Fruit fly (Drosophila melanogaster) whole organism, embryonic: ENCODE data around the gene Uba5.

Source experiments
- Antp ChIP-seq: fragments of 200-800 bp; sonication (Bioruptor generic); optimal IDR thresholded peaks from 3 replicates; lab custom pipeline; 2016; ENCODE audit warnings: missing biosample characterization, missing genetic modification characterization
- Atf-2 ChIP-seq: fragments of 200-800 bp; sonication (Bioruptor generic); optimal IDR thresholded peaks from 2 replicates; lab custom pipeline; 2016; ENCODE audit warnings: missing biosample characterization, missing genetic modification characterization
- Awh ChIP-seq: fragments of 200-800 bp; sonication (Bioruptor generic); IDR thresholded peaks from 2 replicates; pipeline ENCODE4, ENCODE4 v1.3.6; 2022; ENCODE audit warnings: missing biosample characterization, missing genetic modification characterization
- C15 ChIP-seq: fragments of 200-800 bp; sonication (Bioruptor generic); IDR thresholded peaks from 3 replicates; pipeline ENCODE4 v1.3.6; 2022; ENCODE audit warnings: missing biosample characterization, missing genetic modification characterization
- CG10267 ChIP-seq: fragments of 200-800 bp; sonication (Bioruptor generic); optimal IDR thresholded peaks from 2 replicates; lab custom pipeline; 2018; ENCODE audit warnings: missing biosample characterization, mild to moderate bottlenecking, missing genetic modification characterization, moderate library complexity
- CG10431 ChIP-seq: fragments of 200-800 bp; sonication (Bioruptor generic); optimal IDR thresholded peaks from 3 replicates; lab custom pipeline; 2018; ENCODE audit warnings: missing biosample characterization, mild to moderate bottlenecking, missing genetic modification characterization
- CG11247 ChIP-seq: fragments of 200-800 bp; sonication (Bioruptor generic); IDR thresholded peaks from 2 replicates; pipeline ENCODE4 v1.3.6; 2022; ENCODE audit warnings: missing biosample characterization, missing genetic modification characterization
- CG11398 ChIP-seq: fragments of 200-800 bp; sonication (Bioruptor generic); optimal IDR thresholded peaks from 2 replicates; lab custom pipeline; 2016; ENCODE audit warnings: missing biosample characterization, missing genetic modification characterization
- CG11723 ChIP-seq: fragments of 200-800 bp; sonication (Bioruptor generic); optimal IDR thresholded peaks from 2 replicates; lab custom pipeline; 2017; ENCODE audit warnings: missing biosample characterization, mild to moderate bottlenecking, missing genetic modification characterization
- CG12299 ChIP-seq: fragments of 200-800 bp; sonication (Bioruptor generic); optimal IDR thresholded peaks from 2 replicates; lab custom pipeline; 2018; ENCODE audit warnings: missing biosample characterization, mild to moderate bottlenecking, missing genetic modification characterization
- CG13287 ChIP-seq: fragments of 200-800 bp; sonication (Bioruptor generic); IDR thresholded peaks from 2 replicates; pipeline ENCODE4 v1.3.6; 2022; ENCODE audit warnings: missing biosample characterization, missing genetic modification characterization; ENCODE audit not compliant: partially characterized antibody
- CG16779 ChIP-seq: fragments of 200-800 bp; sonication (Bioruptor generic); IDR thresholded peaks from 2 replicates; pipeline ENCODE4 v1.3.6; 2022; ENCODE audit warnings: missing biosample characterization, missing genetic modification characterization
- CG1832 ChIP-seq: fragments of 200-800 bp; sonication (Bioruptor generic); optimal IDR thresholded peaks from 2 replicates; lab custom pipeline; 2017; ENCODE audit warnings: missing biosample characterization, mild to moderate bottlenecking, missing genetic modification characterization, inconsistent platforms
- CG2678 ChIP-seq: fragments of 200-800 bp; sonication (Bioruptor generic); optimal IDR thresholded peaks from 3 replicates; lab custom pipeline; 2019; ENCODE audit warnings: missing biosample characterization, mild to moderate bottlenecking, missing genetic modification characterization, moderate library complexity
- CG2875 ChIP-seq: fragments of 200-800 bp; sonication (Bioruptor generic); optimal IDR thresholded peaks from 2 replicates; lab custom pipeline; 2017; ENCODE audit warnings: missing biosample characterization, mild to moderate bottlenecking, missing genetic modification characterization, missing genetic modification reagents
- CG3065 ChIP-seq: fragments of 200-800 bp; sonication (Bioruptor generic); optimal IDR thresholded peaks from 2 replicates; lab custom pipeline; 2016; ENCODE audit warnings: missing biosample characterization, missing genetic modification characterization
- CG31441 ChIP-seq: fragments of 200-800 bp; sonication (Bioruptor generic); IDR thresholded peaks from 2 replicates; pipeline ENCODE4 v1.3.6; 2022; ENCODE audit warnings: missing biosample characterization, missing genetic modification characterization
- CG4854 ChIP-seq: fragments of 200-800 bp; sonication (Bioruptor generic); optimal IDR thresholded peaks from 2 replicates; lab custom pipeline; 2016; ENCODE audit warnings: missing biosample characterization, missing genetic modification characterization, inconsistent platforms
- CG6654 ChIP-seq: fragments of 200-800 bp; sonication (Bioruptor generic); optimal IDR thresholded peaks from 2 replicates; lab custom pipeline; 2017; ENCODE audit warnings: missing biosample characterization, mild to moderate bottlenecking, missing genetic modification characterization
- CG6813 ChIP-seq: fragments of 200-800 bp; sonication (Bioruptor generic); optimal IDR thresholded peaks from 2 replicates; lab custom pipeline; 2017; ENCODE audit warnings: missing biosample characterization, missing genetic modification characterization, mild to moderate bottlenecking, moderate library complexity, missing genetic modification reagents
- CG7839 ChIP-seq: fragments of 200-800 bp; sonication (Bioruptor generic); optimal IDR thresholded peaks from 3 replicates; lab custom pipeline; 2018; ENCODE audit warnings: missing biosample characterization, mild to moderate bottlenecking, missing genetic modification characterization, moderate library complexity
- CG7928 ChIP-seq: fragments of 200-800 bp; sonication (Bioruptor generic); optimal IDR thresholded peaks from 2 replicates; lab custom pipeline; 2017; ENCODE audit warnings: missing biosample characterization, mild to moderate bottlenecking, missing genetic modification characterization
- CG8765 ChIP-seq: fragments of 200-800 bp; sonication (Bioruptor generic); IDR thresholded peaks from 2 replicates; pipeline ENCODE4 v1.3.6; 2022; ENCODE audit warnings: missing biosample characterization, missing genetic modification characterization
- CG9817 ChIP-seq: fragments of 200-800 bp; sonication (Bioruptor generic); optimal IDR thresholded peaks from 2 replicates; lab custom pipeline; 2018; ENCODE audit warnings: missing biosample characterization, mild to moderate bottlenecking, missing genetic modification characterization, moderate library complexity
- CHES-1-like ChIP-seq: fragments of 200-800 bp; sonication (Bioruptor generic); optimal IDR thresholded peaks from 2 replicates; lab custom pipeline; 2016; ENCODE audit warnings: missing biosample characterization, missing genetic modification characterization
- Chrac-16 ChIP-seq: fragments of 200-800 bp; sonication (Bioruptor generic); optimal IDR thresholded peaks from 3 replicates; lab custom pipeline; 2016; ENCODE audit warnings: missing biosample characterization, missing genetic modification characterization
- Doc2 ChIP-seq: fragments of 200-800 bp; sonication (Bioruptor generic); IDR thresholded peaks from 2 replicates; pipeline ENCODE4 v1.3.6; 2022; ENCODE audit warnings: missing biosample characterization, missing genetic modification characterization
- Elba2 ChIP-seq: fragments of 200-800 bp; sonication (Bioruptor generic); optimal IDR thresholded peaks from 3 replicates; lab custom pipeline; 2016; ENCODE audit warnings: missing biosample characterization, missing genetic modification characterization
- HLH3B ChIP-seq: fragments of 200-800 bp; sonication (Bioruptor generic); IDR thresholded peaks from 2 replicates; pipeline ENCODE4 v1.3.6; 2022; ENCODE audit warnings: missing biosample characterization, missing genetic modification characterization
- Hey ChIP-seq: fragments of 200-800 bp; sonication (Bioruptor generic); optimal IDR thresholded peaks from 3 replicates; lab custom pipeline; 2018; ENCODE audit warnings: missing biosample characterization, mild to moderate bottlenecking, missing genetic modification characterization
- Neu2 ChIP-seq: fragments of 200-800 bp; sonication (Bioruptor generic); optimal IDR thresholded peaks from 3 replicates; lab custom pipeline; 2016; ENCODE audit warnings: missing biosample characterization, missing genetic modification characterization, borderline replicate concordance
- Oli ChIP-seq: fragments of 200-800 bp; sonication (Bioruptor generic); optimal IDR thresholded peaks from 2 replicates; lab custom pipeline; 2018; ENCODE audit warnings: missing biosample characterization, mild to moderate bottlenecking, missing genetic modification characterization, moderate library complexity
- Poxn ChIP-seq: fragments of 200-800 bp; sonication (Bioruptor generic); IDR thresholded peaks from 2 replicates; pipeline ENCODE4 v1.3.6; 2022; ENCODE audit warnings: missing biosample characterization, missing genetic modification characterization
- Sry-β ChIP-seq: fragments of 200-800 bp; sonication (Bioruptor generic); optimal IDR thresholded peaks from 2 replicates; lab custom pipeline; 2018; ENCODE audit warnings: missing biosample characterization, mild to moderate bottlenecking, missing genetic modification characterization, moderate library complexity
- Tbp ChIP-seq: fragments of >200 bp; optimal IDR thresholded peaks from 2 replicates; lab custom pipeline; 2018; ENCODE audit warnings: missing biosample characterization, missing genetic modification characterization
- ab ChIP-seq: fragments of 200-800 bp; sonication (Bioruptor generic); optimal IDR thresholded peaks from 2 replicates; lab custom pipeline; 2016; ENCODE audit warnings: missing biosample characterization, missing genetic modification characterization
- ac ChIP-seq: fragments of 200-800 bp; sonication (Bioruptor generic); optimal IDR thresholded peaks from 3 replicates; lab custom pipeline; 2017; ENCODE audit warnings: missing biosample characterization, mild to moderate bottlenecking, missing genetic modification characterization
- ash1 ChIP-seq: fragments of 200-800 bp; sonication (Bioruptor generic); optimal IDR thresholded peaks from 2 replicates; lab custom pipeline; 2018; ENCODE audit warnings: missing biosample characterization, mild to moderate bottlenecking, missing genetic modification characterization
- cato ChIP-seq: fragments of 200-800 bp; sonication (Bioruptor generic); optimal IDR thresholded peaks from 2 replicates; lab custom pipeline; 2016; ENCODE audit warnings: missing biosample characterization, missing genetic modification characterization, borderline replicate concordance
- fd3F ChIP-seq: fragments of 200-800 bp; sonication (Bioruptor generic); optimal IDR thresholded peaks from 2 replicates; lab custom pipeline; 2018; ENCODE audit warnings: missing biosample characterization, mild to moderate bottlenecking, missing genetic modification characterization, moderate library complexity
- gce ChIP-seq: fragments of 200-800 bp; sonication (Bioruptor generic); IDR thresholded peaks from 3 replicates; pipeline ENCODE4 v1.3.6; 2022; ENCODE audit warnings: missing biosample characterization, missing genetic modification characterization
- gcm2 ChIP-seq: fragments of 200-800 bp; sonication (Bioruptor generic); optimal IDR thresholded peaks from 2 replicates; lab custom pipeline; 2016; ENCODE audit warnings: missing biosample characterization, missing genetic modification characterization
- maf-S ChIP-seq: fragments of 200-800 bp; sonication (Bioruptor generic); optimal IDR thresholded peaks from 2 replicates; lab custom pipeline; 2016; ENCODE audit warnings: missing biosample characterization, missing genetic modification characterization
- oc ChIP-seq: fragments of 200-800 bp; sonication (Bioruptor generic); optimal IDR thresholded peaks from 2 replicates; lab custom pipeline; 2018; ENCODE audit warnings: missing biosample characterization, mild to moderate bottlenecking, missing genetic modification characterization, moderate library complexity
- onecut ChIP-seq: fragments of 200-800 bp; sonication (Bioruptor generic); IDR thresholded peaks from 2 replicates; pipeline ENCODE4 v1.3.6; 2022; ENCODE audit warnings: missing biosample characterization, missing genetic modification characterization
- phol ChIP-seq: fragments of 200-800 bp; sonication (Bioruptor generic); optimal IDR thresholded peaks from 3 replicates; lab custom pipeline; 2018; ENCODE audit warnings: missing biosample characterization, mild to moderate bottlenecking, missing genetic modification characterization, moderate library complexity
- pros ChIP-seq: fragments of 200-800 bp; sonication (Bioruptor generic); optimal IDR thresholded peaks from 3 replicates; lab custom pipeline; 2019; ENCODE audit warnings: missing biosample characterization, mild to moderate bottlenecking, missing genetic modification characterization, moderate library complexity
- rib ChIP-seq: fragments of 200-800 bp; sonication (Bioruptor generic); IDR thresholded peaks from 2 replicates; pipeline ENCODE4 v1.3.6; 2022; ENCODE audit warnings: missing biosample characterization, missing genetic modification characterization
- schlank ChIP-seq: fragments of 200-800 bp; sonication (Bioruptor generic); optimal IDR thresholded peaks from 2 replicates; lab custom pipeline; 2018; ENCODE audit warnings: missing biosample characterization, mild to moderate bottlenecking, missing genetic modification characterization
- sens ChIP-seq: fragments of 200-800 bp; sonication (Bioruptor generic); peaks from one replicate; lab custom pipeline; 2016; ENCODE audit warnings: missing biosample characterization, missing genetic modification characterization
- sima ChIP-seq: fragments of 200-800 bp; sonication (Bioruptor generic); optimal IDR thresholded peaks from 2 replicates; lab custom pipeline; 2016; ENCODE audit warnings: missing biosample characterization, missing genetic modification characterization
- slp2 ChIP-seq: fragments of 200-800 bp; sonication (Bioruptor generic); optimal IDR thresholded peaks from 2 replicates; lab custom pipeline; 2016; ENCODE audit warnings: missing biosample characterization, missing genetic modification characterization

The Uba5 gene

dm6 chrX:11468304-11468703 lies 15.0 kb upstream of the Uba5 start (continued):
- TF ChIP-seq Poxn (GFP tag; lab: Robert Waterston, UW) (no peak), CG16779 (no peak), HLH3B (0 out of 2 replicates have a peak, but pooled peaks have one; percentile 31), CG13287 (no peak), phol (tag; lab: Kevin White, UChicago) (peak; percentile 0), schlank (tag; lab: Kevin White, UChicago) (no peak), CG10431 (no peak), CG12299 (no peak), CG7839 (tag; lab: Kevin White, UChicago) (peak; percentile 8), Awh (GFP tag; lab: Robert Waterston, UW) (no peak), CG7928 (GFP tag; lab: Kevin White, UChicago) (no peak), Tbp (GFP tag; lab: Kevin White, UChicago) (no peak), CG11247 (GFP tag; lab: Robert Waterston, UW) (0 out of 2 replicates have a peak, but pooled peaks have one; percentile 34), maf-S (GFP tag; lab: Kevin White, UChicago) (no peak), C15 (GFP tag; lab: Robert Waterston, UW) (no peak), slp2 (GFP tag; lab: Kevin White, UChicago) (no peak), ash1 (GFP tag; lab: Kevin White, UChicago) (no peak), CG1832 (GFP tag; lab: Kevin White, UChicago) (no peak), cato (GFP tag; lab: Kevin White, UChicago) (no peak), CG8765 (GFP tag; lab: Robert Waterston, UW) (no peak), fd3F (no peak), Oli (tag; lab: Kevin White, UChicago) (no peak), Elba2 (GFP tag; lab: Kevin White, UChicago) (no peak), Hey (tag; lab: Kevin White, UChicago) (no peak), CG2678 (tag; lab: Kevin White, UChicago) (peak; percentile 20), CG2875 (no peak), Chrac-16 (GFP tag; lab: Kevin White, UChicago) (no peak), CG6654 (no peak), Sry-β (GFP tag; lab: Kevin White, UChicago) (no peak), onecut (GFP tag; lab: Robert Waterston, UW) (no peak), CG4854 (no peak), Neu2 (no peak), oc (tag; lab: Kevin White, UChicago) (no peak), Doc2 (no peak), pros (no peak), sens (GFP tag; lab: Kevin White, UChicago) (no peak), CG3065 (GFP tag; lab: Kevin White, UChicago) (no peak), gce (no peak), ac (GFP tag; lab: Kevin White, UChicago) (no peak), Atf-2 (GFP tag; lab: Kevin White, UChicago) (no peak), CG11723 (GFP tag; lab: Kevin White, UChicago) (no peak), CG31441 (GFP tag; lab: Robert Waterston, UW) (0 out of 2 replicates have a peak, but pooled peaks have one; percentile 18), CG6813 (GFP tag; lab: Kevin White, UChicago) (no peak), CG10267 (tag; lab: Kevin White, UChicago) (no peak), sima (GFP tag; lab: Kevin White, UChicago) (no peak), ab (GFP tag; lab: Kevin White, UChicago) (no peak), CHES-1-like (GFP tag; lab: Kevin White, UChicago) (no peak), Antp (no peak), gcm2 (GFP tag; lab: Kevin White, UChicago) (no peak), rib (GFP tag; lab: Robert Waterston, UW) (0 out of 2 replicates have a peak, but pooled peaks have one; percentile 24), CG11398 (GFP tag; lab: Kevin White, UChicago) (no peak), CG9817 (tag; lab: Kevin White, UChicago) (no peak)
